Fruit fly (Drosophila melanogaster) whole organism, embryonic: ENCODE results near the gene Zn72D.
A peak's percentile ranks its signal among the peaks of the same experiment; 100 is the strongest.

Experiments used
- Ada2b ChIP-seq: fragments of 200-800 bp; sonication (Bioruptor generic); IDR thresholded peaks from 2 replicates; pipeline ENCODE4 v1.3.6; 2022; ENCODE audit warnings: missing biosample characterization, missing genetic modification characterization
- CG10462 ChIP-seq: fragments of 200-800 bp; sonication (Bioruptor generic); optimal IDR thresholded peaks from 2 replicates; lab custom pipeline; 2016; ENCODE audit warnings: missing biosample characterization, missing genetic modification characterization
- CG11723 ChIP-seq: fragments of 200-800 bp; sonication (Bioruptor generic); optimal IDR thresholded peaks from 2 replicates; lab custom pipeline; 2017; ENCODE audit warnings: missing biosample characterization, mild to moderate bottlenecking, missing genetic modification characterization
- CG17385 ChIP-seq: fragments of 200-800 bp; sonication (Bioruptor generic); optimal IDR thresholded peaks from 3 replicates; lab custom pipeline; 2018; ENCODE audit warnings: missing biosample characterization, mild to moderate bottlenecking, missing genetic modification characterization
- CG18764 ChIP-seq: fragments of 200-800 bp; sonication (Bioruptor generic); optimal IDR thresholded peaks from 3 replicates; lab custom pipeline; 2016; ENCODE audit warnings: missing biosample characterization, missing genetic modification characterization
- CG2875 ChIP-seq: fragments of 200-800 bp; sonication (Bioruptor generic); optimal IDR thresholded peaks from 2 replicates; lab custom pipeline; 2017; ENCODE audit warnings: missing biosample characterization, mild to moderate bottlenecking, missing genetic modification characterization, missing genetic modification reagents
- CG30431 ChIP-seq: fragments of 200-800 bp; sonication (Bioruptor generic); optimal IDR thresholded peaks from 2 replicates; lab custom pipeline; 2017; ENCODE audit warnings: missing biosample characterization, missing genetic modification characterization
- CG31224 ChIP-seq: fragments of 200-800 bp; sonication (Bioruptor generic); IDR thresholded peaks from 2 replicates; pipeline ENCODE4 v1.3.6; 2022; ENCODE audit warnings: missing biosample characterization, missing genetic modification characterization
- CG3281 ChIP-seq: fragments of 200-800 bp; sonication (Bioruptor generic); optimal IDR thresholded peaks from 3 replicates; lab custom pipeline; 2017; ENCODE audit warnings: missing biosample characterization, mild to moderate bottlenecking, missing genetic modification characterization
- CG3847 ChIP-seq: fragments of 200-800 bp; sonication (Bioruptor generic); IDR thresholded peaks from 2 replicates; pipeline ENCODE4 v1.3.6; 2022; ENCODE audit warnings: missing biosample characterization, missing genetic modification characterization
- CG4424 ChIP-seq: fragments of 200-800 bp; sonication (Bioruptor generic); optimal IDR thresholded peaks from 3 replicates; lab custom pipeline; 2016; ENCODE audit warnings: missing biosample characterization, missing genetic modification characterization
- CG7357 ChIP-seq: fragments of 200-800 bp; sonication (Bioruptor generic); IDR thresholded peaks from 3 replicates; pipeline ENCODE4 v1.3.6; 2022; ENCODE audit warnings: missing biosample characterization, missing genetic modification characterization
- CG8290 ChIP-seq, 3 experiments: fragments of 200-800 bp; sonication (Bioruptor generic); optimal IDR thresholded peaks; 2 replicates each; lab custom pipeline; 2016 to 2019; ENCODE audit warnings: missing biosample characterization in 3 of 3, missing genetic modification characterization in 3 of 3, mild to moderate bottlenecking in 2 of 3, moderate library complexity in 1 of 3
- CG8765 ChIP-seq: fragments of 200-800 bp; sonication (Bioruptor generic); IDR thresholded peaks from 2 replicates; pipeline ENCODE4 v1.3.6; 2022; ENCODE audit warnings: missing biosample characterization, missing genetic modification characterization
- CkIIα-i1 ChIP-seq: fragments of 200-800 bp; sonication (Bioruptor generic); IDR thresholded peaks from 2 replicates; pipeline ENCODE4 v1.3.6; 2022; ENCODE audit warnings: missing biosample characterization, missing genetic modification characterization
- CoRest ChIP-seq: fragments of 200-800 bp; sonication (Bioruptor generic); optimal IDR thresholded peaks from 3 replicates; lab custom pipeline; 2018; ENCODE audit warnings: missing biosample characterization, mild to moderate bottlenecking, missing genetic modification characterization, moderate library complexity
- CrebB ChIP-seq: fragments of 200-800 bp; sonication (Bioruptor generic); optimal IDR thresholded peaks from 3 replicates; lab custom pipeline; 2018; ENCODE audit warnings: missing biosample characterization, mild to moderate bottlenecking, missing genetic modification characterization
- Dbx ChIP-seq: fragments of 200-800 bp; sonication (Bioruptor generic); IDR thresholded peaks from 3 replicates; pipeline ENCODE4 v1.3.6; 2022; ENCODE audit warnings: missing biosample characterization, missing genetic modification characterization
- GATAe ChIP-seq: fragments of 200-800 bp; sonication (Bioruptor generic); conservative IDR thresholded peaks from 2 replicates; pipeline ENCODE4 v1.3.6; 2022; ENCODE audit warnings: missing biosample characterization, missing genetic modification characterization
- HHEX ChIP-seq: fragments of 200-800 bp; sonication (Bioruptor generic); optimal IDR thresholded peaks from 3 replicates; lab custom pipeline; 2017; ENCODE audit warnings: missing biosample characterization, mild to moderate bottlenecking, missing genetic modification characterization, missing genetic modification reagents
- Hand ChIP-seq: fragments of 200-800 bp; sonication (Bioruptor generic); optimal IDR thresholded peaks from 2 replicates; lab custom pipeline; 2017; ENCODE audit warnings: mild to moderate bottlenecking, missing biosample characterization, missing genetic modification reagents, missing genetic modification characterization
- HmgD ChIP-seq: fragments of 200-800 bp; sonication (Bioruptor generic); optimal IDR thresholded peaks from 3 replicates; lab custom pipeline; 2016; ENCODE audit warnings: missing biosample characterization, missing genetic modification characterization
- Hr3 ChIP-seq: fragments of 200-800 bp; sonication (Bioruptor generic); optimal IDR thresholded peaks from 3 replicates; lab custom pipeline; 2016; ENCODE audit warnings: missing biosample characterization, missing genetic modification characterization
- Myb ChIP-seq: fragments of 200-800 bp; sonication (Bioruptor generic); optimal IDR thresholded peaks from 2 replicates; lab custom pipeline; 2016; ENCODE audit warnings: missing biosample characterization, missing genetic modification characterization
- NFAT ChIP-seq: fragments of 200-800 bp; sonication (Bioruptor generic); IDR thresholded peaks from 2 replicates; pipeline ENCODE4 v1.3.6; 2022; ENCODE audit warnings: missing biosample characterization, missing genetic modification characterization
- Six4 ChIP-seq: fragments of 200-800 bp; sonication (Bioruptor generic); optimal IDR thresholded peaks from 2 replicates; lab custom pipeline; 2016; ENCODE audit warnings: missing biosample characterization, missing genetic modification characterization
- Stat92E ChIP-seq, 3 experiments: fragments of >200 bp in 2 of 3; fragments of 200-800 bp in 1 of 3; sonication (Bioruptor generic) in 1 of 3; optimal IDR thresholded peaks; 2 replicates each; lab custom pipeline; 2017 to 2019; ENCODE audit warnings: missing biosample characterization in 3 of 3, missing genetic modification characterization in 3 of 3, mild to moderate bottlenecking in 1 of 3, moderate library complexity in 1 of 3
- TFAM ChIP-seq: fragments of 200-800 bp; sonication (Bioruptor generic); optimal IDR thresholded peaks from 2 replicates; lab custom pipeline; 2017; ENCODE audit warnings: missing biosample characterization, missing genetic modification characterization, inconsistent platforms
- ap ChIP-seq: fragments of 200-800 bp; sonication (Bioruptor generic); IDR thresholded peaks from 2 replicates; pipeline ENCODE4 v1.3.6; 2022; ENCODE audit warnings: missing biosample characterization, missing genetic modification characterization
- ash1 ChIP-seq: fragments of 200-800 bp; sonication (Bioruptor generic); optimal IDR thresholded peaks from 2 replicates; lab custom pipeline; 2018; ENCODE audit warnings: missing biosample characterization, mild to moderate bottlenecking, missing genetic modification characterization
- az2 ChIP-seq: fragments of 200-800 bp; sonication (Bioruptor generic); optimal IDR thresholded peaks from 3 replicates; lab custom pipeline; 2016; ENCODE audit warnings: missing biosample characterization, missing genetic modification characterization
- btn ChIP-seq: fragments of 200-800 bp; sonication (Bioruptor generic); optimal IDR thresholded peaks from 2 replicates; lab custom pipeline; 2016; ENCODE audit warnings: missing biosample characterization, missing genetic modification characterization
- dati ChIP-seq: fragments of 200-800 bp; sonication (Bioruptor generic); IDR thresholded peaks from 2 replicates; pipeline ENCODE4 v1.3.6; 2022; ENCODE audit warnings: missing biosample characterization, missing genetic modification characterization
- dimm ChIP-seq: fragments of 200-800 bp; sonication (Bioruptor generic); IDR thresholded peaks from 2 replicates; pipeline ENCODE4 v1.3.6; 2022; ENCODE audit warnings: missing biosample characterization, missing genetic modification characterization
- ems ChIP-seq: fragments of 200-800 bp; sonication (Bioruptor generic); optimal IDR thresholded peaks from 3 replicates; lab custom pipeline; 2016; ENCODE audit warnings: missing biosample characterization, missing genetic modification characterization
- gcm ChIP-seq: fragments of 200-800 bp; sonication (Bioruptor generic); optimal IDR thresholded peaks from 2 replicates; lab custom pipeline; 2019; ENCODE audit warnings: missing biosample characterization, mild to moderate bottlenecking, missing genetic modification characterization, moderate library complexity
- hkb ChIP-seq, 2 experiments: fragments of 200-800 bp in 1 of 2; fragments of >200 bp in 1 of 2; sonication (Bioruptor generic) in 1 of 2; IDR thresholded peaks in 1 of 2; optimal IDR thresholded peaks in 1 of 2; 2 replicates each; pipeline versions ENCODE4 v1.3.6 to Lab custom; 2017 to 2022; ENCODE audit warnings: missing biosample characterization in 1 of 2, missing genetic modification characterization in 1 of 2
- kni ChIP-seq: fragments of 200-800 bp; sonication (Bioruptor generic); optimal IDR thresholded peaks from 3 replicates; lab custom pipeline; 2017; ENCODE audit warnings: mild to moderate bottlenecking, missing biosample characterization, missing genetic modification reagents, missing genetic modification characterization
- lmd ChIP-seq: fragments of 200-800 bp; sonication (Bioruptor generic); IDR thresholded peaks from 2 replicates; pipeline ENCODE4 v1.3.6; 2022; ENCODE audit warnings: missing biosample characterization, missing genetic modification characterization
- maf-S ChIP-seq: fragments of 200-800 bp; sonication (Bioruptor generic); optimal IDR thresholded peaks from 2 replicates; lab custom pipeline; 2016; ENCODE audit warnings: missing biosample characterization, missing genetic modification characterization
- org-1 ChIP-seq: fragments of 200-800 bp; sonication (Bioruptor generic); optimal IDR thresholded peaks from 2 replicates; lab custom pipeline; 2017; ENCODE audit warnings: missing biosample characterization, missing genetic modification characterization
- ranshi ChIP-seq: fragments of 200-800 bp; sonication (Bioruptor generic); IDR thresholded peaks from 2 replicates; pipeline ENCODE4 v1.3.6; 2022; ENCODE audit warnings: missing biosample characterization, missing genetic modification characterization
- shn ChIP-seq: fragments of 200-800 bp; sonication (Bioruptor generic); optimal IDR thresholded peaks from 3 replicates; lab custom pipeline; 2016; ENCODE audit warnings: missing biosample characterization, missing genetic modification characterization
- sna ChIP-seq: fragments of 200-800 bp; sonication (Bioruptor generic); IDR thresholded peaks from 2 replicates; pipeline ENCODE4 v1.3.6; 2022; ENCODE audit warnings: missing biosample characterization, missing genetic modification characterization; ENCODE audit not compliant: partially characterized antibody
- so ChIP-seq: fragments of 200-800 bp; sonication (Bioruptor generic); IDR thresholded peaks from 3 replicates; pipeline ENCODE4 v1.3.6; 2022; ENCODE audit warnings: missing biosample characterization, missing genetic modification characterization
- sob ChIP-seq: fragments of 200-800 bp; sonication (Bioruptor generic); IDR thresholded peaks from 2 replicates; pipeline ENCODE4 v1.3.6; 2022; ENCODE audit warnings: missing biosample characterization, missing genetic modification characterization
- sug ChIP-seq: fragments of 200-800 bp; optimal IDR thresholded peaks from 2 replicates; lab custom pipeline; 2019; ENCODE audit warnings: missing biosample characterization, mild to moderate bottlenecking, missing genetic modification characterization, moderate library complexity
- tup ChIP-seq: fragments of 200-800 bp; sonication (Bioruptor generic); optimal IDR thresholded peaks from 2 replicates; lab custom pipeline; 2016; ENCODE audit warnings: missing biosample characterization, mild to moderate bottlenecking, missing genetic modification characterization, moderate library complexity
- z ChIP-seq: fragments of 200-800 bp; sonication (Bioruptor generic); IDR thresholded peaks from 3 replicates; pipeline ENCODE4 v1.3.6; 2022; ENCODE audit warnings: missing biosample characterization, missing genetic modification characterization

The Zn72D gene

dm6 chr3L:16161847-16162556 is 49.6 kb upstream of the Zn72D start (continued):
- TF ChIP-seq CkIIα-i1 (GFP tag; lab: Robert Waterston, UW) (no peak), az2 (GFP tag; lab: Kevin White, UChicago) (peak; percentile 71), so (peak; percentile 87), Myb (peak; percentile 64), shn (GFP tag; lab: Kevin White, UChicago) (peak; percentile 59), ap (GFP tag; lab: Robert Waterston, UW) (no peak; the same call in 1 of the 2 replicates), HHEX (GFP tag; lab: Kevin White, UChicago) (peak; percentile 79), TFAM (GFP tag; lab: Kevin White, UChicago) (no peak), CG8765 (GFP tag; lab: Robert Waterston, UW) (no peak), hkb (optimal IDR thresholded peaks at IDR 0.05; lab: Kevin White, UChicago) (no peak), hkb (GFP tag; IDR thresholded peaks at IDR 0.05; lab: Robert Waterston, UW) (peak; percentile 58; the same call in 1 of the 2 replicates), CG30431 (GFP tag; lab: Kevin White, UChicago) (peak; percentile 34), sob (no peak; the same call in 1 of the 2 replicates), CG11723 (GFP tag; lab: Kevin White, UChicago) (peak; percentile 55), Dbx (GFP tag; lab: Robert Waterston, UW) (peak; percentile 62; the same call in 2 of the 3 replicates), CG4424 (peak; percentile 69), sna (GFP tag; lab: Robert Waterston, UW) (no peak), z (no peak), CoRest (tag; lab: Kevin White, UChicago) (peak; percentile 86), ash1 (GFP tag; lab: Kevin White, UChicago) (no peak), CrebB (peak; percentile 23), CG18764 (GFP tag; lab: Kevin White, UChicago) (peak; percentile 24), CG8290 (GFP tag; optimal IDR thresholded peaks at IDR 0.05; lab: Kevin White, UChicago) (peak; percentile 32), CG8290 (tag; optimal IDR thresholded peaks at IDR 0.05; lab: Kevin White, UChicago) (no peak), HmgD (peak; percentile 5), Hand (GFP tag; lab: Kevin White, UChicago) (peak; percentile 87), kni (GFP tag; lab: Kevin White, UChicago) (peak; percentile 24), CG3281 (GFP tag; lab: Kevin White, UChicago) (peak; percentile 87), Ada2b (GFP tag; lab: Robert Waterston, UW) (peak; percentile 70), btn (GFP tag; lab: Kevin White, UChicago) (no peak), NFAT (GFP tag; lab: Robert Waterston, UW) (peak; percentile 32; the same call in 1 of the 2 replicates), ranshi (no peak), maf-S (GFP tag; lab: Kevin White, UChicago) (peak; percentile 31), gcm (GFP tag; lab: Kevin White, UChicago) (peak; percentile 67), Stat92E (GFP tag; optimal IDR thresholded peaks at IDR 0.05; lab: Kevin White, UChicago) (no peak), org-1 (peak; percentile 57), CG2875 (GFP tag; lab: Kevin White, UChicago) (peak; percentile 27), GATAe (no peak), CG3847 (GFP tag; lab: Robert Waterston, UW) (peak; percentile 67), Six4 (GFP tag; lab: Kevin White, UChicago) (peak; percentile 37), CG10462 (GFP tag; lab: Kevin White, UChicago) (peak; percentile 7), dimm (GFP tag; lab: Robert Waterston, UW) (no peak), ems (GFP tag; lab: Kevin White, UChicago) (no peak), CG7357 (GFP tag; lab: Robert Waterston, UW) (0 out of 3 replicates have a peak, but pooled peaks have one; percentile 24), sug (tag; lab: Kevin White, UChicago) (peak; percentile 65), CG31224 (GFP tag; lab: Robert Waterston, UW) (peak; percentile 41), Hr3 (GFP tag; lab: Kevin White, UChicago) (peak; percentile 72), dati (0 out of 2 replicates have a peak, but pooled peaks have one; percentile 1), tup (no peak), CG17385 (GFP tag; lab: Kevin White, UChicago) (peak; percentile 75), lmd (GFP tag; lab: Robert Waterston, UW) (peak; percentile 64)
